Fruit fly (Drosophila melanogaster) whole organism, prepupa: Measurements from ENCODE around the gene Pdfr.

Experiments
- Blimp-1 ChIP-seq: fragments of 200-800 bp; sonication (Bioruptor generic); optimal IDR thresholded peaks from 3 replicates; lab custom pipeline; 2017; ENCODE audit warnings: missing biosample characterization, missing genetic modification characterization, mild to moderate bottlenecking, moderate library complexity, missing genetic modification reagents
- CG10631 ChIP-seq: fragments of 200-800 bp; sonication (Bioruptor generic); optimal IDR thresholded peaks from 2 replicates; lab custom pipeline; 2016; ENCODE audit warnings: missing biosample characterization, missing genetic modification characterization
- CG10669 ChIP-seq: fragments of 200-800 bp; sonication (Bioruptor generic); optimal IDR thresholded peaks from 3 replicates; lab custom pipeline; 2018; ENCODE audit warnings: missing biosample characterization, mild to moderate bottlenecking, missing genetic modification characterization, moderate library complexity
- CG11762 ChIP-seq: fragments of 200-800 bp; sonication (Bioruptor generic); optimal IDR thresholded peaks from 3 replicates; lab custom pipeline; 2016; ENCODE audit warnings: missing biosample characterization, missing genetic modification characterization; ENCODE audit not compliant: insufficient read depth
- CG11902 ChIP-seq: fragments of 200-800 bp; sonication (Bioruptor generic); optimal IDR thresholded peaks from 3 replicates; lab custom pipeline; 2016; ENCODE audit warnings: missing biosample characterization, missing genetic modification characterization
- CG15336 ChIP-seq: fragments of 200-800 bp; sonication (Bioruptor generic); IDR thresholded peaks from 2 replicates; pipeline ENCODE4 v1.3.6; 2022; ENCODE audit warnings: missing biosample characterization, missing genetic modification characterization
- CG3032 ChIP-seq: fragments of 200-800 bp; optimal IDR thresholded peaks from 2 replicates; lab custom pipeline; 2019; ENCODE audit warnings: missing biosample characterization, mild to moderate bottlenecking, missing genetic modification characterization, moderate library complexity
- CG31627 ChIP-seq: fragments of 200-800 bp; sonication (Bioruptor generic); optimal IDR thresholded peaks from 3 replicates; lab custom pipeline; 2016; ENCODE audit warnings: missing biosample characterization, missing genetic modification characterization
- CG32006 ChIP-seq: fragments of 200-800 bp; sonication (Bioruptor generic); optimal IDR thresholded peaks from 3 replicates; lab custom pipeline; 2017; ENCODE audit warnings: missing biosample characterization, mild to moderate bottlenecking, missing genetic modification characterization
- CG34406 ChIP-seq: fragments of 200-800 bp; sonication (Bioruptor generic); optimal IDR thresholded peaks from 3 replicates; lab custom pipeline; 2016; ENCODE audit warnings: missing biosample characterization, missing genetic modification characterization
- CG3919 ChIP-seq: fragments of 200-800 bp; sonication (Bioruptor generic); optimal IDR thresholded peaks from 3 replicates; lab custom pipeline; 2016; ENCODE audit warnings: missing biosample characterization, missing genetic modification characterization
- CG4318 ChIP-seq: fragments of 200-800 bp; sonication (Bioruptor generic); optimal IDR thresholded peaks from 3 replicates; lab custom pipeline; 2017; ENCODE audit warnings: missing biosample characterization, mild to moderate bottlenecking, missing genetic modification characterization
- CG6163 ChIP-seq: fragments of 200-800 bp; sonication (Bioruptor generic); IDR thresholded peaks from 3 replicates; pipeline ENCODE4 v1.3.6; 2022; ENCODE audit warnings: missing biosample characterization, missing genetic modification characterization
- CG6276 ChIP-seq: fragments of 200-800 bp; sonication (Bioruptor generic); optimal IDR thresholded peaks from 2 replicates; lab custom pipeline; 2017; ENCODE audit warnings: missing biosample characterization, mild to moderate bottlenecking, missing genetic modification characterization
- CG6792 ChIP-seq: fragments of 200-800 bp; sonication (Bioruptor generic); optimal IDR thresholded peaks from 3 replicates; lab custom pipeline; 2016; ENCODE audit warnings: missing biosample characterization, missing genetic modification characterization
- CG6808 ChIP-seq: fragments of 200-800 bp; sonication (Bioruptor generic); optimal IDR thresholded peaks from 3 replicates; lab custom pipeline; 2017; ENCODE audit warnings: missing biosample characterization, missing genetic modification characterization, mild to moderate bottlenecking, moderate library complexity, missing genetic modification reagents
- CG6854 ChIP-seq: fragments of 200-800 bp; sonication (Bioruptor generic); optimal IDR thresholded peaks from 2 replicates; lab custom pipeline; 2017; ENCODE audit warnings: missing biosample characterization, mild to moderate bottlenecking, missing genetic modification characterization
- CG7368 ChIP-seq: fragments of 200-800 bp; sonication (Bioruptor generic); optimal IDR thresholded peaks from 3 replicates; lab custom pipeline; 2016; ENCODE audit warnings: missing biosample characterization, missing genetic modification characterization
- CG8319 ChIP-seq: fragments of 200-800 bp; sonication (Bioruptor generic); optimal IDR thresholded peaks from 3 replicates; lab custom pipeline; 2016; ENCODE audit warnings: missing biosample characterization, missing genetic modification characterization
- CG9139 ChIP-seq: fragments of 200-800 bp; sonication (Bioruptor generic); optimal IDR thresholded peaks from 3 replicates; lab custom pipeline; 2017; ENCODE audit warnings: missing biosample characterization, mild to moderate bottlenecking, missing genetic modification characterization
- Eip78C ChIP-seq: fragments of 200-800 bp; sonication (Bioruptor generic); peaks from one replicate; lab custom pipeline; 2016; ENCODE audit warnings: missing biosample characterization, missing genetic modification characterization
- Eip93F ChIP-seq: fragments of 200-800 bp; sonication (Bioruptor generic); optimal IDR thresholded peaks from 2 replicates; lab custom pipeline; 2016; ENCODE audit warnings: missing biosample characterization, mild to moderate bottlenecking, missing genetic modification characterization
- Ets21C ChIP-seq: fragments of 200-800 bp; sonication (Bioruptor generic); optimal IDR thresholded peaks from 3 replicates; lab custom pipeline; 2016; ENCODE audit warnings: missing biosample characterization, missing genetic modification characterization
- Gug ChIP-seq: fragments of 200-800 bp; sonication (Bioruptor generic); IDR thresholded peaks from 2 replicates; pipeline ENCODE4 v1.3.6; 2022; ENCODE audit warnings: missing biosample characterization, missing genetic modification characterization
- Hr38 ChIP-seq: sonication (Bioruptor generic); optimal IDR thresholded peaks from 2 replicates; lab custom pipeline; 2016; ENCODE audit warnings: missing biosample characterization, missing genetic modification characterization
- Hr39 ChIP-seq: fragments of 200-800 bp; sonication (Bioruptor generic); optimal IDR thresholded peaks from 2 replicates; lab custom pipeline; 2016; ENCODE audit warnings: missing biosample characterization, missing genetic modification characterization
- Hr4 ChIP-seq: fragments of 200-800 bp; sonication (Bioruptor generic); optimal IDR thresholded peaks from 3 replicates; lab custom pipeline; 2016; ENCODE audit warnings: missing biosample characterization, missing genetic modification characterization
- Lpt ChIP-seq: fragments of 200-800 bp; sonication (Bioruptor generic); optimal IDR thresholded peaks from 3 replicates; lab custom pipeline; 2016; ENCODE audit warnings: missing biosample characterization, missing genetic modification characterization
- Met ChIP-seq: fragments of 200-800 bp; sonication (Bioruptor generic); optimal IDR thresholded peaks from 3 replicates; lab custom pipeline; 2016; ENCODE audit warnings: missing biosample characterization, missing genetic modification characterization
- Smox ChIP-seq: fragments of 200-800 bp; sonication (Bioruptor generic); optimal IDR thresholded peaks from 3 replicates; lab custom pipeline; 2016; ENCODE audit warnings: missing biosample characterization, missing genetic modification characterization
- Sox102F ChIP-seq: fragments of 200-800 bp; sonication (Bioruptor generic); optimal IDR thresholded peaks from 2 replicates; lab custom pipeline; 2016; ENCODE audit warnings: missing biosample characterization, mild to moderate bottlenecking, missing genetic modification characterization
- Sox14 ChIP-seq: fragments of 200-800 bp; sonication (Bioruptor generic); optimal IDR thresholded peaks from 3 replicates; lab custom pipeline; 2016; ENCODE audit warnings: missing biosample characterization, missing genetic modification characterization
- Sox15 ChIP-seq: fragments of 200-800 bp; sonication (Bioruptor generic); optimal IDR thresholded peaks from 3 replicates; lab custom pipeline; 2016; ENCODE audit warnings: missing biosample characterization, missing genetic modification characterization
- cyc ChIP-seq: fragments of 200-800 bp; sonication (Bioruptor generic); optimal IDR thresholded peaks from 3 replicates; lab custom pipeline; 2016; ENCODE audit warnings: missing biosample characterization, missing genetic modification characterization
- dsx ChIP-seq: fragments of 200-800 bp; optimal IDR thresholded peaks from 3 replicates; lab custom pipeline; 2019; ENCODE audit warnings: missing biosample characterization, mild to moderate bottlenecking, missing genetic modification characterization, moderate library complexity; ENCODE audit not compliant: poor library complexity, severe bottlenecking
- eg ChIP-seq: fragments of 200-800 bp; sonication (Bioruptor generic); IDR thresholded peaks from 3 replicates; pipeline ENCODE4 v1.3.6; 2022; ENCODE audit warnings: missing biosample characterization, missing genetic modification characterization
- esn ChIP-seq: fragments of 200-800 bp; sonication (Bioruptor generic); optimal IDR thresholded peaks from 2 replicates; lab custom pipeline; 2016; ENCODE audit warnings: missing biosample characterization, mild to moderate bottlenecking, missing genetic modification characterization, moderate library complexity
- fkh ChIP-seq: fragments of 200-800 bp; sonication (Bioruptor generic); optimal IDR thresholded peaks from 3 replicates; lab custom pipeline; 2017; ENCODE audit warnings: missing biosample characterization, mild to moderate bottlenecking, missing genetic modification characterization, moderate library complexity
- lz ChIP-seq: fragments of 200-800 bp; sonication (Bioruptor generic); optimal IDR thresholded peaks from 3 replicates; lab custom pipeline; 2016; ENCODE audit warnings: missing biosample characterization, missing genetic modification characterization
- net ChIP-seq: fragments of 200-800 bp; sonication (Bioruptor generic); optimal IDR thresholded peaks from 3 replicates; lab custom pipeline; 2016; ENCODE audit warnings: missing biosample characterization, missing genetic modification characterization
- salr ChIP-seq, 2 experiments: fragments of 200-800 bp; sonication (Bioruptor generic); optimal IDR thresholded peaks; 3 replicates each; lab custom pipeline; 2016 to 2018; ENCODE audit warnings: missing biosample characterization in 2 of 2, missing genetic modification characterization in 2 of 2, mild to moderate bottlenecking in 1 of 2
- spab ChIP-seq: fragments of 200-800 bp; sonication (Bioruptor generic); optimal IDR thresholded peaks from 2 replicates; lab custom pipeline; 2017; ENCODE audit warnings: missing biosample characterization, mild to moderate bottlenecking, missing genetic modification characterization, missing genetic modification reagents
- topi ChIP-seq: fragments of 200-800 bp; sonication (Bioruptor generic); optimal IDR thresholded peaks from 3 replicates; lab custom pipeline; 2016; ENCODE audit warnings: missing biosample characterization, missing genetic modification characterization

Pdfr gene

dm6 chrX:2593753-2594096 lies 41.7 kb downstream of the Pdfr start (continued):
- peak; percentile 74 for TF ChIP-seq CG4318 (GFP tag; lab: Kevin White, UChicago)
- TF ChIP-seq Gug (GFP tag; lab: Robert Waterston, UW): peak; percentile 90
- peak; percentile 93 for TF ChIP-seq Ets21C
- peak; percentile 67 for TF ChIP-seq fkh (GFP tag; lab: Kevin White, UChicago)
- TF ChIP-seq CG32006 (GFP tag; lab: Kevin White, UChicago): peak; percentile 86
- TF ChIP-seq CG3919 (GFP tag; lab: Kevin White, UChicago): peak; percentile 95
- peak; percentile 95 for TF ChIP-seq CG6163
- TF ChIP-seq lz (GFP tag; lab: Kevin White, UChicago): peak; percentile 95
- TF ChIP-seq Sox15 (GFP tag; lab: Kevin White, UChicago): peak; percentile 93
- TF ChIP-seq net (GFP tag; lab: Kevin White, UChicago): peak; percentile 88
- TF ChIP-seq dsx: peak; percentile 78
- peak; percentile 88 for TF ChIP-seq CG10669 (GFP tag; lab: Kevin White, UChicago)
- peak in 1 of 2 experiments; percentile 79 for TF ChIP-seq salr (GFP tag; optimal IDR thresholded peaks at IDR 0.05; lab: Kevin White, UChicago)
- peak; percentile 94 for TF ChIP-seq Sox14 (GFP tag; lab: Kevin White, UChicago)
- TF ChIP-seq Met (GFP tag; lab: Kevin White, UChicago): peak; percentile 93
- TF ChIP-seq esn (GFP tag; lab: Kevin White, UChicago): peak; percentile 93

dm6 chrX:2603851-2604505 lies 52.0 kb downstream of the Pdfr start, which contains the start of the genes Klp3A and Zw10:
Gene Klp3A, minus strand, starts transcription at chrX:2604052.
Gene Zw10, plus strand, starts transcription at chrX:2604197.
- TF ChIP-seq CG15336 (GFP tag; lab: Robert Waterston, UW): no peak
- TF ChIP-seq CG3032 (tag; lab: Kevin White, UChicago): peak; percentile 12
- TF ChIP-seq CG6163: no peak
- TF ChIP-seq lz (GFP tag; lab: Kevin White, UChicago): peak; percentile 45
- peak; percentile 41 for TF ChIP-seq esn (GFP tag; lab: Kevin White, UChicago)
- TF ChIP-seq CG3919 (GFP tag; lab: Kevin White, UChicago): no peak
- TF ChIP-seq CG10631: no peak
- TF ChIP-seq CG6854: no peak
- TF ChIP-seq CG31627 (GFP tag; lab: Kevin White, UChicago): peak; percentile 38
- no peak for TF ChIP-seq CG11902
- no peak for TF ChIP-seq Ets21C
- TF ChIP-seq Hr4: no peak
- no peak for TF ChIP-seq spab
- 0 out of 2 replicates have a peak, but pooled peaks have one; percentile 24 for TF ChIP-seq Gug (GFP tag; lab: Robert Waterston, UW)
- TF ChIP-seq cyc (GFP tag; lab: Kevin White, UChicago): peak; percentile 26
- TF ChIP-seq Blimp-1 (GFP tag; lab: Kevin White, UChicago): no peak
- TF ChIP-seq Lpt (GFP tag; lab: Kevin White, UChicago): no peak
- peak; percentile 40 for TF ChIP-seq topi (GFP tag; lab: Kevin White, UChicago)
- TF ChIP-seq Hr39 (GFP tag; lab: Kevin White, UChicago): no peak

- TF ChIP-seq Met (GFP tag; lab: Kevin White, UChicago) (no peak), Hr38 (peak; percentile 16), Sox102F (GFP tag; lab: Kevin White, UChicago) (peak; percentile 87), Smox (GFP tag; lab: Kevin White, UChicago) (no peak), CG10669 (GFP tag; lab: Kevin White, UChicago) (peak; percentile 76), CG32006 (GFP tag; lab: Kevin White, UChicago) (peak; percentile 77), CG3032 (tag; lab: Kevin White, UChicago) (peak; percentile 62), lz (GFP tag; lab: Kevin White, UChicago) (peak; percentile 89), net (GFP tag; lab: Kevin White, UChicago) (peak; percentile 86), Sox14 (GFP tag; lab: Kevin White, UChicago) (peak; percentile 91), CG6808 (GFP tag; lab: Kevin White, UChicago) (no peak), Eip78C (GFP tag; lab: Kevin White, UChicago) (peak; percentile 96), CG8319 (GFP tag; lab: Kevin White, UChicago) (no peak), Hr39 (GFP tag; lab: Kevin White, UChicago) (peak; percentile 89), eg (peak; percentile 91), Gug (GFP tag; lab: Robert Waterston, UW) (peak; percentile 79), Ets21C (peak; percentile 81), Blimp-1 (GFP tag; lab: Kevin White, UChicago) (no peak), CG6276 (GFP tag; lab: Kevin White, UChicago) (no peak), salr (GFP tag; optimal IDR thresholded peaks at IDR 0.05; lab: Kevin White, UChicago) (no peak), CG7368 (GFP tag; lab: Kevin White, UChicago) (peak; percentile 80), esn (GFP tag; lab: Kevin White, UChicago) (peak; percentile 90), CG11762 (peak; percentile 70), fkh (GFP tag; lab: Kevin White, UChicago) (no peak), CG9139 (GFP tag; lab: Kevin White, UChicago) (no peak), Eip93F (GFP tag; lab: Kevin White, UChicago) (no peak), CG34406 (peak; percentile 78), CG6792 (GFP tag; lab: Kevin White, UChicago) (peak; percentile 75), CG6163 (peak; percentile 91)
These were observed 56.6 kb downstream of the Pdfr start, which contains the start of gene Smyd3 for dm6 chrX:2608470-2609157. Gene Smyd3, minus strand, starts transcription at chrX:2608876.
